Worm (Caenorhabditis elegans): ENCODE measurements around the gene C18G1.1.
A peak's percentile ranks its signal among the peaks of the same experiment; 100 is the strongest.

The C18G1.1 gene

ce11 chrV:4775140-4775539 is 2.6 kb upstream of the C18G1.1 start:
- TF ChIP-seq nhr-42 (GFP tag; IDR thresholded peaks at IDR 0.05) = no peak
- peak in 1 of 2 experiments; percentile 68 for TF ChIP-seq unc-62 (GFP tag; optimal IDR thresholded peaks at IDR 0.05 in 1 of 2)
- TF ChIP-seq unc-62 (tag; optimal IDR thresholded peaks at IDR 0.05) = no peak
- TF ChIP-seq ceh-20 (GFP tag; IDR thresholded peaks at IDR 0.05) = 0 out of 2 replicates have a peak, but pooled peaks have one; percentile 32
- no peak for TF ChIP-seq skn-1 (tag; optimal IDR thresholded peaks at IDR 0.05)
- no peak for TF ChIP-seq hlh-30 (tag; optimal IDR thresholded peaks at IDR 0.05; ENCODE audit: insufficient read depth)

ce11 chrV:4783313-4783712 is 5.6 kb downstream of the C18G1.1 start, which contains the start of gene Y60C6A.1:
Gene Y60C6A.1 (plus strand): TSS chrV:4783613.
- TF ChIP-seq lin-38 (GFP tag; IDR thresholded peaks at IDR 0.05) (no peak), daf-8 (GFP tag; IDR thresholded peaks at IDR 0.05) (no peak), ceh-44 (GFP tag; IDR thresholded peaks at IDR 0.05) (no peak), aha-1 (tag) (peak; percentile 59), unc-62 (GFP tag; optimal IDR thresholded peaks at IDR 0.05 in 1 of 2) (no peak), unc-62 (tag; optimal IDR thresholded peaks at IDR 0.05) (no peak), mxl-2 (GFP tag; conservative IDR thresholded peaks at IDR 0.05) (no peak)

- TF ChIP-seq zfp-2 (tag; optimal IDR thresholded peaks at IDR 0.05) (no peak), mdl-1 (tag; optimal IDR thresholded peaks at IDR 0.05) (no peak), aha-1 (tag) (peak; percentile 44)
Observed at ce11 chrV:4785333-4785852, 7.6 kb downstream of the C18G1.1 start, which contains the start of the genes Y60C6A.2 and Y60C6A.3. Gene Y60C6A.2 (minus strand): TSS chrV:4785433. Gene Y60C6A.3 (plus strand): TSS chrV:4785802.

ce11 chrV:4787166-4787565 is 9.4 kb downstream of the C18G1.1 start, which contains the start of gene R02F11.9:
Gene R02F11.9 (plus strand): TSS chrV:4787466.
- no peak for TF ChIP-seq ceh-32 (tag; optimal IDR thresholded peaks at IDR 0.05; ENCODE audit: poor library complexity)
- TF ChIP-seq nhr-48 (tag; optimal IDR thresholded peaks at IDR 0.05) = no peak
- TF ChIP-seq egl-43 (GFP tag; IDR thresholded peaks at IDR 0.05) = no peak
- TF ChIP-seq ztf-11 (tag; optimal IDR thresholded peaks at IDR 0.05) = no peak
- TF ChIP-seq Y5F2A.4 (GFP tag; optimal IDR thresholded peaks at IDR 0.05) = no peak
- no peak for TF ChIP-seq ctbp-1 (GFP tag; IDR thresholded peaks at IDR 0.05)
- no peak for TF ChIP-seq madf-5 (GFP tag; IDR thresholded peaks at IDR 0.05)
- TF ChIP-seq lsy-2 (tag; optimal IDR thresholded peaks at IDR 0.05) = no peak
- no peak for TF ChIP-seq nhr-11 (tag; optimal IDR thresholded peaks at IDR 0.05)
- TF ChIP-seq madf-9 (GFP tag; conservative IDR thresholded peaks at IDR 0.05) = no peak
- no peak for TF ChIP-seq ama-1 (optimal IDR thresholded peaks at IDR 0.05)
- no peak for TF ChIP-seq D1046.2 (GFP tag; IDR thresholded peaks at IDR 0.05)
- TF ChIP-seq hlh-11 (tag; optimal IDR thresholded peaks at IDR 0.05) = no peak
- no peak for TF ChIP-seq pha-4 (GFP tag; IDR thresholded peaks at IDR 0.05)
- TF ChIP-seq pha-4 (tag; optimal IDR thresholded peaks at IDR 0.05) = no peak
- TF ChIP-seq ceh-82 (tag; optimal IDR thresholded peaks at IDR 0.05) = no peak

- peak in 1 of 2 experiments; percentile 32 for TF ChIP-seq unc-62 (GFP tag; optimal IDR thresholded peaks at IDR 0.05 in 1 of 2)
- TF ChIP-seq unc-62 (tag; optimal IDR thresholded peaks at IDR 0.05) = no peak
- TF ChIP-seq lin-13 (GFP tag; optimal IDR thresholded peaks at IDR 0.05) = no peak
- TF ChIP-seq aha-1 (tag) = peak; percentile 91
Observed at ce11 chrV:4787836-4788235, 10.1 kb downstream of the C18G1.1 start.

- TF ChIP-seq daf-12 (tag; optimal IDR thresholded peaks at IDR 0.05) (no peak), aha-1 (tag) (peak; percentile 37)
Observed at ce11 chrV:4788823-4789222, 11.1 kb downstream of the C18G1.1 start, which contains the start of gene R02F11.10. Gene R02F11.10 (plus strand): TSS chrV:4789123.
